Worm (Caenorhabditis elegans): ENCODE results near the gene msd-4.

DNA sequence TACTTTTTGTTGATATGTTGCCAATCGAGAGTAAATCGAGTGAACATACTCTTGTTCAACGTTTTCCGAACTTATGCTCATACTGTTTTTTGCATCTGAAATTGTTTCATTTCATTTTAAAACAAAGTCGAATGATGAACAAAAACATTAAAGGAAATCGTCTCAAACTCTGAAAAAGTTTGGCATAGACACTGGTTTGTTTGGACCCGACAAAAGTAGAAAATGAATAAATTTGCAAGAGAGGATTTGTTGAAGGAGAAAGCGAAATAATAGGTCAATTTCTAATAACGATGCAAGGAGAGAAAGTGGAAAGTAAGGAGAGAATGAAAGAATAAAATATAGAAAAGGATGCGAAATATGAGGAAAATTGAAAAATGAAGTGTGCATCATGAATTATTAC lies 6.1 kb upstream of the msd-4 start, which contains the start of gene C35D10.12:
- TF ChIP-seq ref-1 (GFP tag; conservative IDR thresholded peaks at IDR 0.05) (no peak), tab-1 (GFP tag; IDR thresholded peaks at IDR 0.05) (no peak), ztf-23 (GFP tag; IDR thresholded peaks at IDR 0.05) (no peak), flt-1 (GFP tag; IDR thresholded peaks at IDR 0.05) (no peak)

Measured in whole organism, midembryonic.